Fruit fly (Drosophila melanogaster): ENCODE measurements around the gene Rtnl1.

DNA sequence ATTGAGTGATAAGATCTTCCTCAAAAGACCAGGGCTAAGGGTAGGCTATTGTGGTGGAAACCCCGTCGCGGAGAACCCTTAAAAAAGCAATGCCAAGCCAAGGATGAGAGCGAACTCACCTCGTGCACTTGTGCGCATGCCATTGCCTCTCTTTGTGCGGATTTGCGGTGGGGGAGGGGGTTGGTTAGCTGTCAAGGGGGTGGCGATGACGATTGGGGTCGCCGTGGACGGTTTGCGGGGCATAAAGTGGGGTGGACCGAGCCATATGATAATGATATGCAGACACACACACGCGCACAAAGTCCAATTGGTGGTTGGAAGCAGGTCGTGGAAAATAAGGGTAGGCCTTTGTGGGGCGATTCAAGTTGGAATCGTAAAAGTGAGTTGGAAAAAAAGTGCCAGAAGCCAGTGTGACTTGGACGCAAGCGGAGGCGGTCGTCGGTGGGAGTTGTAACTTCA lies 27.9 kb upstream of the Rtnl1 start, which contains the start of the genes CG14042 and SP555:
- no peak for TF ChIP-seq CTCF (optimal IDR thresholded peaks at IDR 0.05)
- TF ChIP-seq CG8478 (optimal IDR thresholded peaks at IDR 0.05): no peak
